Fruit fly (Drosophila melanogaster): ENCODE data around the gene CG42590.
A peak's percentile ranks its signal among the peaks of the same experiment; 100 is the strongest.

CG42590 gene

DNA sequence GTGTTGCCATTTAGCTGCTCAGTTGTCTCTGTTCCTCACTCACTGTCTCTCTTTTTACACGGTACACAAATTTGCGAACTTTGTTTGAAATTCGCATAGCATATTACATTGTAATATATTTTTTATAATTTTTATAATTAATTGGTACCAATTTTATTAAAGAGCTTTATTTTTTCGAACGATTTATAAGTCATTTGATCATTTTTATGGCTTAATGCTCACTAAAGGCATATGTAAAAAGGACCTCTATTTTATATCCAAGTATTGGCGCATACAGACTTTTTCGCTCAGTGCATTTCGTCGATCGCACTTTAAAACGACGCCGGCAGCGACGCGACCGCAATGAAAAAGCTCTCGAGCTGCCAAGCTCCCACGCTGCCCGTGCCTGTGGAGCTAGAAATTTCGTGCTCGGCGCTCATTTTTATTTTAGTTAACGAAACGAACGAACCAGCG, 27.1 kb upstream of the CG42590 start (continued):
- TF ChIP-seq Lim3 (GFP tag; IDR thresholded peaks at IDR 0.05) (peak; percentile 71), bowl (GFP tag; IDR thresholded peaks at IDR 0.05) (peak; percentile 82), CG17612 (GFP tag; IDR thresholded peaks at IDR 0.05) (peak; percentile 88), CG1602 (GFP tag; optimal IDR thresholded peaks at IDR 0.05) (peak; percentile 89), dati (GFP tag; IDR thresholded peaks at IDR 0.05) (no peak), CG18011 (GFP tag; optimal IDR thresholded peaks at IDR 0.05) (peak; percentile 83), CG9609 (GFP tag; optimal IDR thresholded peaks at IDR 0.05) (peak; percentile 74), CG1832 (GFP tag; optimal IDR thresholded peaks at IDR 0.05) (no peak), trem (tag; optimal IDR thresholded peaks at IDR 0.05) (no peak), jigr1 (GFP tag; IDR thresholded peaks at IDR 0.05) (peak; percentile 79; the same call in 2 of the 3 replicates), zfh2 (GFP tag; optimal IDR thresholded peaks at IDR 0.05) (peak; percentile 87), cato (GFP tag; optimal IDR thresholded peaks at IDR 0.05; ENCODE audit: borderline replicate concordance) (peak; percentile 82), CG16815 (GFP tag; optimal IDR thresholded peaks at IDR 0.05) (peak; percentile 88), usp (GFP tag; optimal IDR thresholded peaks at IDR 0.05) (no peak), seq (GFP tag; IDR thresholded peaks at IDR 0.05) (peak; percentile 97), run (tag; optimal IDR thresholded peaks at IDR 0.05) (peak; percentile 92), CG6854 (GFP tag; optimal IDR thresholded peaks at IDR 0.05) (peak; percentile 91), CG13123 (GFP tag; optimal IDR thresholded peaks at IDR 0.05) (peak; percentile 76), otp (GFP tag; IDR thresholded peaks at IDR 0.05) (peak; percentile 82; the same call in 2 of the 3 replicates), zen (tag; optimal IDR thresholded peaks at IDR 0.05) (peak; percentile 78), CG3163 (GFP tag; optimal IDR thresholded peaks at IDR 0.05) (peak; percentile 62), slou (GFP tag; optimal IDR thresholded peaks at IDR 0.05) (peak; percentile 89), D (optimal IDR thresholded peaks at IDR 0.05) (no peak), D (GFP tag; optimal IDR thresholded peaks at IDR 0.05) (peak; percentile 78), CG12236 (GFP tag; optimal IDR thresholded peaks at IDR 0.05) (peak; percentile 30), CG6813 (GFP tag; optimal IDR thresholded peaks at IDR 0.05) (peak; percentile 86), Dref (GFP tag; IDR thresholded peaks at IDR 0.05) (no peak), kah (GFP tag; optimal IDR thresholded peaks at IDR 0.05) (peak; percentile 81), pum (GFP tag; optimal IDR thresholded peaks at IDR 0.05) (peak; percentile 72), Ets65A (GFP tag) (peak; percentile 96), gcm (GFP tag; optimal IDR thresholded peaks at IDR 0.05) (peak; percentile 88), CG34224 (GFP tag; IDR thresholded peaks at IDR 0.05; ENCODE audit: partially characterized antibody) (no peak), CG9797 (GFP tag; optimal IDR thresholded peaks at IDR 0.05) (no peak), CG12219 (GFP tag; optimal IDR thresholded peaks at IDR 0.05) (peak; percentile 86), HmgZ (tag; optimal IDR thresholded peaks at IDR 0.05) (peak; percentile 97), CG12299 (tag; optimal IDR thresholded peaks at IDR 0.05) (peak; percentile 94), NFAT (GFP tag; IDR thresholded peaks at IDR 0.05) (peak; percentile 92), CG13894 (tag; optimal IDR thresholded peaks at IDR 0.05) (peak; percentile 97), chif (GFP tag; optimal IDR thresholded peaks at IDR 0.05) (peak; percentile 49 to 70), Bteb2 (GFP tag; optimal IDR thresholded peaks at IDR 0.05) (peak; percentile 88), so (GFP tag; IDR thresholded peaks at IDR 0.05) (peak; percentile 96), CTCF (GFP tag; optimal IDR thresholded peaks at IDR 0.05) (peak; percentile 45), CG3726 (GFP tag; IDR thresholded peaks at IDR 0.05) (peak; percentile 85; the same call in 2 of the 3 replicates), CG17328 (GFP tag; IDR thresholded peaks at IDR 0.05) (peak; percentile 84), CG4854 (GFP tag; optimal IDR thresholded peaks at IDR 0.05) (peak; percentile 82), Fer2 (tag; optimal IDR thresholded peaks at IDR 0.05) (peak; percentile 90), cg (GFP tag; optimal IDR thresholded peaks at IDR 0.05) (no peak), vfl (GFP tag; optimal IDR thresholded peaks at IDR 0.05) (peak; percentile 89), sisA (GFP tag; IDR thresholded peaks at IDR 0.05) (peak; percentile 89), HmgD (GFP tag; optimal IDR thresholded peaks at IDR 0.05) (peak; percentile 29), Eip74EF (GFP tag; optimal IDR thresholded peaks at IDR 0.05) (peak in 1 of 2 experiments; percentile 83), zen2 (GFP tag; IDR thresholded peaks at IDR 0.05; ENCODE audit: partially characterized antibody) (no peak)

Measured in whole organism, embryonic.